Fruit fly (Drosophila melanogaster): ENCODE measurements around the gene CG5080.

DNA sequence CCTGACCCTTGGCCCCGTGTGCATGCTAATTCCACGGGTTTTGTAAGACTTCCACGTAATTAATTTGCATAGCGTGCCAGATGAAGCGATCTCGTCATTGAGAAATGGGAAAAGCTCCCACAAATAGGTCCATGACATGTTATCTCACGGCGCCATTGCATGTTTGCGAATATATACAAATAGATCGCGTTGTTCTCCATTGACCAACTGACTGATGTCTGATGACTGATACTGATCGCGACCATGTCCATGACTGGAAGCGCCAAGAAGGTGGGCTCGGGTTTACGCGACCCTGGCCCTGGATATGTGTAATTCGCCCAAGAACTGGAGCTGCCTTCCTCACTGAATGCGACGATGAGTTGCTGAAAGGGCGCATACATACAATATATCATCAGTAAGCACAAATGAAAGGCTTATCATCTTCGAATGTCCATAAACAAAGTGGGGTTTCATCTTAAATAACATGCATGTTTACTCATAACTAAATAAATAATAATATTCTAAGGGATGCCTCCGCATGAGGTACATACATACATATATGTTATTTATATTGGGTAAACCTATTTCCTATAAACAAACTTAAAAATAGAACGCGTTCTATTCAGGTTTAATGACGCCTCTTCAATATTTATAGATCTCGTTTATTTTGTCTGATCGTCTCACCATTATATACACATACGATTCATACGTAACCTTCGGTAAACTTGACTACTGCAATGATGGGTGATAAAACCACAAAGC is 40.4 kb downstream of the CG5080 start:
- TF ChIP-seq Hr96 (GFP tag; optimal IDR thresholded peaks at IDR 0.05): no peak
- TF ChIP-seq Crg-1 (GFP tag; optimal IDR thresholded peaks at IDR 0.05): no peak
- TF ChIP-seq kay (GFP tag; ENCODE audit: borderline replicate concordance): no peak
- TF ChIP-seq CG33017 (tag; optimal IDR thresholded peaks at IDR 0.05): peak; percentile 30
- peak; percentile 6 for TF ChIP-seq toe (GFP tag; optimal IDR thresholded peaks at IDR 0.05)
- no peak for TF ChIP-seq tj (GFP tag; optimal IDR thresholded peaks at IDR 0.05)
- TF ChIP-seq Mnt (GFP tag; optimal IDR thresholded peaks at IDR 0.05): no peak
